Fruit fly (Drosophila melanogaster): ENCODE data around the gene CG2233.

CG2233 gene

DNA sequence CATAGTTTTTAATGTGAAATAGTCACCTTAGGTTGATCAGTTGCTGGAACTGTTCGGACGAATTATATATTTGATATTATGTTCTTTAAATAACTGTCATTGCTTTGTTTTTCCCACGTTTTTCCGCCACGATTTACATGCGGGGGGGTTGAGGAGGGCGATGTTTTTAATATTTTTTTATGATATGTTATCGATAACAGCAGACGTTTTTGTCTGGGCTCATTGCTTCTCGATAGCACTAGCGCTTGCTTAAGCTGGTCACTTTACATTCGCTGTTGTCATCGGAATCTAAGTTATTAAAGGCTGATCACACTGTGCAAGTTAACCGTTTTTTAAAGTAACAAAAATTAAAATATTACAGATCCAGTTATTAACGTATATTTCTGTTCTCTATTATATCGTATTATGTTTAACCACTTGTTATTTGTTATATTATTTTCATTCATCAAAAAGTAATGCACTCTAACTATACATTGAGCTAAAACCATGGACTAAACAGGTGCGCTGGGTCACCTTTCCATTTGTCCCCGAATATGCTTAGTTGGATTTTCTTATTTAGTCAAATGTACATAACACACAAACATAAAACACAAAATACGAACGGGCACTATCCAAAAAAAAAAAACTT lies 38.1 kb upstream of the CG2233 start, which contains the start of the genes Upf2 and CG1571 (continued):
- peak; percentile 79 for TF ChIP-seq tna (GFP tag; IDR thresholded peaks at IDR 0.05; ENCODE audit: partially characterized antibody)
- TF ChIP-seq Med (GFP tag): peak; percentile 81
- peak in 1 of 2 experiments; percentile 10 for TF ChIP-seq crp (GFP tag; optimal IDR thresholded peaks at IDR 0.05)
- peak; percentile 42 for TF ChIP-seq Lhr (GFP tag; optimal IDR thresholded peaks at IDR 0.05)
- TF ChIP-seq zen2 (GFP tag; IDR thresholded peaks at IDR 0.05; ENCODE audit: partially characterized antibody): peak; percentile 55; the same call in 2 of the 3 replicates
- TF ChIP-seq BEAF-32 (GFP tag; optimal IDR thresholded peaks at IDR 0.05): peak; percentile 70
- peak; percentile 27 for TF ChIP-seq Sin3A (optimal IDR thresholded peaks at IDR 0.05)
- TF ChIP-seq CG12744 (GFP tag; optimal IDR thresholded peaks at IDR 0.05): no peak
- TF ChIP-seq CG9797 (GFP tag; optimal IDR thresholded peaks at IDR 0.05): peak; percentile 86
- TF ChIP-seq HLHmδ (GFP tag; optimal IDR thresholded peaks at IDR 0.05): no peak
- TF ChIP-seq CG2120 (GFP tag; optimal IDR thresholded peaks at IDR 0.05): peak; percentile 44
- TF ChIP-seq bbx (GFP tag; IDR thresholded peaks at IDR 0.05; ENCODE audit: partially characterized antibody): peak; percentile 79
- TF ChIP-seq MESR4 (GFP tag; optimal IDR thresholded peaks at IDR 0.05): peak; percentile 79
- TF ChIP-seq knrl (GFP tag; IDR thresholded peaks at IDR 0.05; ENCODE audit: partially characterized antibody): peak; percentile 60
- TF ChIP-seq ems (GFP tag; optimal IDR thresholded peaks at IDR 0.05): peak; percentile 3
- peak; percentile 81 for TF ChIP-seq CG6791 (GFP tag; IDR thresholded peaks at IDR 0.05; ENCODE audit: partially characterized antibody)
- peak; percentile 78 for TF ChIP-seq CG10431 (GFP tag; optimal IDR thresholded peaks at IDR 0.05)
- TF ChIP-seq CG3995 (GFP tag; optimal IDR thresholded peaks at IDR 0.05): peak; percentile 69
- TF ChIP-seq Elba2 (GFP tag; optimal IDR thresholded peaks at IDR 0.05): no peak
- no peak for TF ChIP-seq CG13424 (tag; optimal IDR thresholded peaks at IDR 0.05)
- TF ChIP-seq sna (GFP tag; IDR thresholded peaks at IDR 0.05; ENCODE audit: partially characterized antibody): 0 out of 2 replicates have a peak, but pooled peaks have one; percentile 36
- peak; percentile 79 for TF ChIP-seq CG13287 (GFP tag; IDR thresholded peaks at IDR 0.05; ENCODE audit: partially characterized antibody)
- TF ChIP-seq CG17328 (GFP tag; IDR thresholded peaks at IDR 0.05): no peak
- peak; percentile 76 for TF ChIP-seq Sry-δ (GFP tag; optimal IDR thresholded peaks at IDR 0.05)
- 0 out of 2 replicates have a peak, but pooled peaks have one; percentile 13 for TF ChIP-seq CG2129 (GFP tag; IDR thresholded peaks at IDR 0.05; ENCODE audit: partially characterized antibody)
- TF ChIP-seq Max (GFP tag; optimal IDR thresholded peaks at IDR 0.05): peak; percentile 56
- TF ChIP-seq CG4617 (GFP tag; optimal IDR thresholded peaks at IDR 0.05; ENCODE audit: borderline replicate concordance): peak; percentile 52
- no peak for TF ChIP-seq CG9817 (tag; optimal IDR thresholded peaks at IDR 0.05)
- TF ChIP-seq pzg (GFP tag; optimal IDR thresholded peaks at IDR 0.05): peak; percentile 87
- TF ChIP-seq CG7963 (GFP tag; IDR thresholded peaks at IDR 0.05; ENCODE audit: partially characterized antibody): peak; percentile 51; the same call in 1 of the 3 replicates
- peak; percentile 20; the same call in 1 of the 2 replicates for TF ChIP-seq Rfx (GFP tag; IDR thresholded peaks at IDR 0.05)
- peak; percentile 84 for TF ChIP-seq CG2116 (GFP tag; optimal IDR thresholded peaks at IDR 0.05)
- TF ChIP-seq vnd (GFP tag; IDR thresholded peaks at IDR 0.05; ENCODE audit: partially characterized antibody): peak; percentile 63; the same call in 2 of the 3 replicates
- peak; percentile 78 for TF ChIP-seq Ets97D (GFP tag; optimal IDR thresholded peaks at IDR 0.05)
- no peak for TF ChIP-seq lab (GFP tag; optimal IDR thresholded peaks at IDR 0.05)
- peak; percentile 94 for TF ChIP-seq crol (GFP tag; IDR thresholded peaks at IDR 0.05)
- peak; percentile 72 for TF ChIP-seq amos (GFP tag; IDR thresholded peaks at IDR 0.05; ENCODE audit: partially characterized antibody)
- peak; percentile 66 for TF ChIP-seq hbn (GFP tag; IDR thresholded peaks at IDR 0.05; ENCODE audit: partially characterized antibody)
- no peak for TF ChIP-seq CG11085 (GFP tag; IDR thresholded peaks at IDR 0.05)
- TF ChIP-seq unc-4 (GFP tag; IDR thresholded peaks at IDR 0.05; ENCODE audit: partially characterized antibody): peak; percentile 58; the same call in 1 of the 2 replicates
- peak in 1 of 2 experiments; percentile 4 for TF ChIP-seq dpn (GFP tag; optimal IDR thresholded peaks at IDR 0.05)
- TF ChIP-seq Abd-B (GFP tag; optimal IDR thresholded peaks at IDR 0.05): peak; percentile 67
- peak; percentile 75 for TF ChIP-seq E2f2 (GFP tag; IDR thresholded peaks at IDR 0.05)
- TF ChIP-seq ssp (GFP tag; IDR thresholded peaks at IDR 0.05): peak; percentile 89
- TF ChIP-seq jigr1 (GFP tag; IDR thresholded peaks at IDR 0.05): no peak
- no peak for TF ChIP-seq wek (GFP tag; optimal IDR thresholded peaks at IDR 0.05)
- TF ChIP-seq sqz (GFP tag; optimal IDR thresholded peaks at IDR 0.05): peak; percentile 87

Data from whole organism, embryonic.